Worm (Caenorhabditis elegans) whole organism, L3 larva: ENCODE measurements around the gene F43E12.1.

Experiments used
- R02D3.7 ChIP-seq: fragments of 150-350 bp; optimal IDR thresholded peaks from 2 replicates; lab custom pipeline; 2014; ENCODE audit warnings: missing biosample characterization, missing genetic modification characterization
- ZK546.5 ChIP-seq: sonication (generic microtip); optimal IDR thresholded peaks from 2 replicates; lab custom pipeline; 2017; ENCODE audit warnings: missing biosample characterization, missing genetic modification characterization
- aly-2 ChIP-seq: fragments of 150-350 bp; optimal IDR thresholded peaks from 2 replicates; lab custom pipeline; 2014; ENCODE audit warnings: missing biosample characterization, missing genetic modification characterization
- ama-1 ChIP-seq: fragments of 150-350 bp; optimal IDR thresholded peaks from 2 replicates; lab custom pipeline; 2018
- ceh-28 ChIP-seq: fragments of 150-350 bp; optimal IDR thresholded peaks from 2 replicates; lab custom pipeline; 2014; ENCODE audit warnings: missing biosample characterization, missing genetic modification reagents, missing genetic modification characterization
- ceh-9 ChIP-seq: sonication (generic microtip); optimal IDR thresholded peaks from 2 replicates; lab custom pipeline; 2018; ENCODE audit warnings: missing biosample characterization, missing genetic modification characterization
- egl-27 ChIP-seq: sonication (generic microtip); optimal IDR thresholded peaks from 4 replicates; lab custom pipeline; 2017; ENCODE audit warnings: missing biosample characterization, missing genetic modification reagents, missing genetic modification characterization
- egl-5 ChIP-seq: fragments of 150-350 bp; optimal IDR thresholded peaks from 2 replicates; lab custom pipeline; 2017; ENCODE audit warnings: missing biosample characterization, missing genetic modification reagents, missing genetic modification characterization, inconsistent platforms
- elt-1 ChIP-seq: fragments of 150-350 bp; optimal IDR thresholded peaks from 2 replicates; lab custom pipeline; 2014; ENCODE audit warnings: missing biosample characterization, missing genetic modification characterization
- elt-2 ChIP-seq: sonication (generic microtip); optimal IDR thresholded peaks from 2 replicates; lab custom pipeline; 2016; ENCODE audit warnings: missing genetic modification reagents, mild to moderate bottlenecking, missing genetic modification characterization, missing compliant biosample characterization
- eor-1 ChIP-seq, 2 experiments: fragments of 150-350 bp; optimal IDR thresholded peaks; 2 replicates each; lab custom pipeline; 2014 to 2018; ENCODE audit warnings: missing biosample characterization in 2 of 2, missing genetic modification characterization in 2 of 2
- fkh-10 ChIP-seq: sonication (generic microtip); optimal IDR thresholded peaks from 2 replicates; lab custom pipeline; 2017; ENCODE audit warnings: missing biosample characterization, missing genetic modification reagents, missing genetic modification characterization
- hmg-11 ChIP-seq: sonication (generic microtip); optimal IDR thresholded peaks from 2 replicates; lab custom pipeline; 2016; ENCODE audit warnings: missing genetic modification characterization, missing compliant biosample characterization
- jun-1 ChIP-seq: fragments of 150-350 bp; optimal IDR thresholded peaks from 2 replicates; lab custom pipeline; 2014; ENCODE audit warnings: missing biosample characterization, missing genetic modification reagents, missing genetic modification characterization
- lin-15B ChIP-seq: fragments of 150-350 bp; optimal IDR thresholded peaks from 2 replicates; lab custom pipeline; 2014; ENCODE audit warnings: missing biosample characterization, missing genetic modification characterization
- lin-39 ChIP-seq: fragments of 150-350 bp; optimal IDR thresholded peaks from 2 replicates; lab custom pipeline; 2018; ENCODE audit warnings: missing biosample characterization, missing genetic modification reagents, missing genetic modification characterization
- lsy-12 ChIP-seq: sonication (generic microtip); optimal IDR thresholded peaks from 2 replicates; lab custom pipeline; 2016; ENCODE audit warnings: mild to moderate bottlenecking, missing genetic modification characterization, missing compliant biosample characterization
- mdl-1 ChIP-seq: fragments of 150-350 bp; optimal IDR thresholded peaks from 2 replicates; lab custom pipeline; 2014; ENCODE audit warnings: missing biosample characterization, missing genetic modification characterization
- nfya-1 ChIP-seq: sonication (generic microtip); optimal IDR thresholded peaks from 2 replicates; lab custom pipeline; 2017; ENCODE audit warnings: missing genetic modification characterization, mild to moderate bottlenecking, missing compliant biosample characterization, antibody characterized with exemption, moderate library complexity; ENCODE audit not compliant: insufficient read depth
- nhr-11 ChIP-seq: fragments of 150-350 bp; optimal IDR thresholded peaks from 2 replicates; lab custom pipeline; 2014; ENCODE audit warnings: missing biosample characterization, missing genetic modification characterization
- nhr-12 ChIP-seq: fragments of 150-350 bp; optimal IDR thresholded peaks from 2 replicates; lab custom pipeline; 2014; ENCODE audit warnings: missing biosample characterization, missing genetic modification characterization
- nhr-23 ChIP-seq: fragments of 150-350 bp; optimal IDR thresholded peaks from 2 replicates; lab custom pipeline; 2014; ENCODE audit warnings: missing biosample characterization, missing genetic modification reagents, missing genetic modification characterization
- nhr-237 ChIP-seq: fragments of 150-350 bp; optimal IDR thresholded peaks from 2 replicates; lab custom pipeline; 2014; ENCODE audit warnings: missing biosample characterization, missing genetic modification characterization
- nhr-25 ChIP-seq: sonication (generic microtip); optimal IDR thresholded peaks from 2 replicates; lab custom pipeline; 2017; ENCODE audit warnings: missing biosample characterization, missing genetic modification characterization
- nhr-28 ChIP-seq: fragments of 150-350 bp; optimal IDR thresholded peaks from 2 replicates; lab custom pipeline; 2014; ENCODE audit warnings: missing biosample characterization, missing genetic modification characterization
- nhr-43 ChIP-seq: sonication (generic microtip); optimal IDR thresholded peaks from 2 replicates; lab custom pipeline; 2016; ENCODE audit warnings: mild to moderate bottlenecking, missing genetic modification characterization, missing compliant biosample characterization; ENCODE audit not compliant: poor library complexity, severe bottlenecking
- nhr-67 ChIP-seq: fragments of 150-350 bp; optimal IDR thresholded peaks from 2 replicates; lab custom pipeline; 2014; ENCODE audit warnings: missing biosample characterization, missing genetic modification characterization
- nhr-76 ChIP-seq: fragments of 150-350 bp; sonication (generic microtip); optimal IDR thresholded peaks from 5 replicates; lab custom pipeline; 2014; ENCODE audit warnings: missing biosample characterization, missing genetic modification characterization
- nhr-77 ChIP-seq: fragments of 150-350 bp; optimal IDR thresholded peaks from 2 replicates; lab custom pipeline; 2014; ENCODE audit warnings: missing biosample characterization, missing genetic modification characterization
- pha-4 ChIP-seq: fragments of 150-350 bp; optimal IDR thresholded peaks from 2 replicates; lab custom pipeline; 2014; ENCODE audit warnings: missing biosample characterization, missing genetic modification reagents, missing genetic modification characterization
- pqm-1 ChIP-seq: fragments of 150-350 bp; optimal IDR thresholded peaks from 2 replicates; lab custom pipeline; 2017; ENCODE audit warnings: missing biosample characterization, missing genetic modification characterization, inconsistent platforms
- snpc-4 ChIP-seq: fragments of 150-350 bp; optimal IDR thresholded peaks from 2 replicates; lab custom pipeline; 2014; ENCODE audit warnings: missing biosample characterization, missing genetic modification characterization
- unc-39 ChIP-seq: sonication (generic microtip); optimal IDR thresholded peaks from 4 replicates; lab custom pipeline; 2017; ENCODE audit warnings: missing biosample characterization, missing genetic modification characterization
- unc-62 ChIP-seq: fragments of 150-350 bp; sonication (generic microtip); optimal IDR thresholded peaks from 4 replicates; lab custom pipeline; 2014; ENCODE audit warnings: missing biosample characterization, missing genetic modification reagents, missing genetic modification characterization
- zag-1 ChIP-seq: fragments of 150-350 bp; optimal IDR thresholded peaks from 2 replicates; lab custom pipeline; 2014; ENCODE audit warnings: missing biosample characterization, missing genetic modification characterization
- ztf-11 ChIP-seq: fragments of 150-350 bp; optimal IDR thresholded peaks from 2 replicates; lab custom pipeline; 2014; ENCODE audit warnings: missing biosample characterization, missing genetic modification characterization
- ztf-4 ChIP-seq: fragments of 150-350 bp; optimal IDR thresholded peaks from 2 replicates; lab custom pipeline; 2014; ENCODE audit warnings: missing biosample characterization, missing genetic modification characterization

Gene F43E12.1

ce11 chrX:7217704-7218479, 40.5 kb downstream of the F43E12.1 start, which contains the start of gene syd-9:
Gene syd-9, plus strand, starts transcription at chrX:7218097.
- no peak for TF ChIP-seq ztf-11 (tag; lab: Kevin White, UChicago)
- peak; percentile 12 for TF ChIP-seq hmg-11 (tag; lab: Kevin White, UChicago)
- no peak for TF ChIP-seq elt-2 (tag; lab: Kevin White, UChicago)
- TF ChIP-seq ZK546.5, result no peak
- peak; percentile 31 for TF ChIP-seq lin-39 (tag; lab: Kevin White, UChicago)
- TF ChIP-seq jun-1 (tag; lab: Kevin White, UChicago), result no peak
- TF ChIP-seq nhr-76 (tag; lab: Kevin White, UChicago), result no peak
- TF ChIP-seq nhr-237 (tag; lab: Kevin White, UChicago), result no peak
- no peak for TF ChIP-seq ama-1 (lab: Kevin White, UChicago)
- no peak for TF ChIP-seq ceh-9 (tag; lab: Kevin White, UChicago)
- TF ChIP-seq ceh-28 (tag; lab: Kevin White, UChicago), result no peak
- TF ChIP-seq unc-62 (GFP tag; lab: Kevin White, UChicago), result no peak
- no peak for TF ChIP-seq lsy-12 (tag; lab: Kevin White, UChicago)
- TF ChIP-seq nfya-1 (tag; lab: Kevin White, UChicago), result peak; percentile 9
- no peak for TF ChIP-seq egl-5 (tag; lab: Kevin White, UChicago)
- TF ChIP-seq, all 47 proteins: peak for 3

ce11 chrX:7220209-7220608, 42.8 kb downstream of the F43E12.1 start:
- TF ChIP-seq ama-1 (lab: Kevin White, UChicago), result no peak
- no peak for TF ChIP-seq fkh-10 (GFP tag; lab: Kevin White, UChicago)
- no peak for TF ChIP-seq unc-39 (tag; lab: Kevin White, UChicago)
- no peak for TF ChIP-seq nhr-11
- TF ChIP-seq egl-27 (tag; lab: Kevin White, UChicago), result no peak
- no peak for TF ChIP-seq nhr-23 (tag; lab: Kevin White, UChicago)
- TF ChIP-seq lsy-12 (tag; lab: Kevin White, UChicago), result no peak
- no peak for TF ChIP-seq ZK546.5
- no peak for TF ChIP-seq snpc-4 (tag; lab: Kevin White, UChicago)
- TF ChIP-seq jun-1 (tag; lab: Kevin White, UChicago), result no peak
- no peak for TF ChIP-seq nhr-28
- TF ChIP-seq nhr-67 (tag; lab: Kevin White, UChicago), result no peak
- no peak for TF ChIP-seq zag-1

DNA sequence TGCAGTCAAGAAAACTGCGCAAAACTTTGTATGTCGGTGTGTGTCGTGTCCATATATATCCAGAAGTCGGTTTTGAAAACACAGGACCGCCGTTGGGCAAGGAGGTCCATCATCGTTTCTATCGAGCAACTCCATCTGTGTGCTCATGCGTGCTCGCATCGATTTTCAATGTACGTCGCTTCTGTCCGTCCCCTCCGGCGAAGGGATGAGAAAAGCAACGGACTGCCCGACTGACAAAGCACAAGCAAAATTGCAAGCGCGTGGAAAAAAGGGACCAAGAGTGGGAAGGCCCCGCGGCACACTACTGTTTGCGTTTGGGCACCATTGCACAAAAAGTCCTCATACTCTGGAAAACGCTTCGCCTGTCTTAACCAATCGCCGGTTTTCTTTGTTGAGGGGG, 44.9 kb downstream of the F43E12.1 start:
- TF ChIP-seq fkh-10 (GFP tag; lab: Kevin White, UChicago) (no peak), lin-15B (tag; lab: Kevin White, UChicago) (no peak), eor-1 (tag; optimal IDR thresholded peaks at IDR 0.05; lab: Kevin White, UChicago) (no peak), elt-1 (no peak), nhr-43 (tag; lab: Kevin White, UChicago) (no peak), nhr-77 (tag; lab: Kevin White, UChicago) (no peak), snpc-4 (tag; lab: Kevin White, UChicago) (peak; percentile 2), nhr-11 (no peak), nfya-1 (tag; lab: Kevin White, UChicago) (peak; percentile 44), lin-39 (tag; lab: Kevin White, UChicago) (peak; percentile 63), nhr-237 (tag; lab: Kevin White, UChicago) (no peak), R02D3.7 (tag; lab: Kevin White, UChicago) (no peak), nhr-25 (tag; lab: Kevin White, UChicago) (no peak), lsy-12 (tag; lab: Kevin White, UChicago) (no peak), nhr-12 (no peak), nhr-76 (tag; lab: Kevin White, UChicago) (no peak), unc-62 (GFP tag; lab: Kevin White, UChicago) (no peak), jun-1 (tag; lab: Kevin White, UChicago) (no peak), ztf-4 (no peak), zag-1 (no peak), mdl-1 (tag; lab: Kevin White, UChicago) (no peak), aly-2 (tag; lab: Kevin White, UChicago) (no peak), ceh-9 (tag; lab: Kevin White, UChicago) (no peak), pha-4 (tag; lab: Kevin White, UChicago) (no peak), nhr-67 (tag; lab: Kevin White, UChicago) (no peak), pqm-1 (tag; lab: Kevin White, UChicago) (no peak)
